Worm (Caenorhabditis elegans) whole organism, midembryonic: Measurements from ENCODE around the gene rpc-1.

ENCODE experiments used
- T22C8.4 ChIP-seq: fragments of 200-800 bp; sonication (Bioruptor generic); IDR thresholded peaks from 2 replicates; pipeline ENCODE4 v1.3.6; 2022; ENCODE audit warnings: missing genetic modification characterization, missing compliant biosample characterization
- cog-1 ChIP-seq: sonication (generic microtip); optimal IDR thresholded peaks from 2 replicates; lab custom pipeline; 2016; ENCODE audit warnings: missing genetic modification characterization, missing compliant biosample characterization
- flt-1 ChIP-seq: fragments of 200-800 bp; sonication (Bioruptor generic); IDR thresholded peaks from 2 replicates; pipeline ENCODE4 v1.3.6; 2022; ENCODE audit warnings: missing genetic modification characterization, missing compliant biosample characterization
- klf-2 ChIP-seq: fragments of 200-800 bp; sonication (Bioruptor generic); conservative IDR thresholded peaks from 2 replicates; pipeline ENCODE4 v1.3.6; 2022; ENCODE audit warnings: missing genetic modification reagents, missing genetic modification characterization, missing compliant biosample characterization
- med-1 ChIP-seq: sonication (generic microtip); optimal IDR thresholded peaks from 2 replicates; lab custom pipeline; 2017; ENCODE audit warnings: missing genetic modification characterization, mild to moderate bottlenecking, missing compliant biosample characterization, antibody characterized with exemption, missing genetic modification reagents; ENCODE audit not compliant: insufficient read depth
- ref-1 ChIP-seq: fragments of 200-800 bp; sonication (Bioruptor generic); conservative IDR thresholded peaks from 2 replicates; pipeline ENCODE4 v1.3.6; 2022; ENCODE audit warnings: missing genetic modification reagents, missing genetic modification characterization, missing compliant biosample characterization
- tab-1 ChIP-seq: fragments of 200-800 bp; sonication (Bioruptor generic); IDR thresholded peaks from 2 replicates; pipeline ENCODE4 v1.3.6; 2022; ENCODE audit warnings: missing genetic modification characterization, missing compliant biosample characterization
- ztf-23 ChIP-seq: fragments of 200-800 bp; sonication (Bioruptor generic); IDR thresholded peaks from 2 replicates; pipeline ENCODE4 v1.3.6; 2022; ENCODE audit warnings: missing genetic modification reagents, missing genetic modification characterization, missing compliant biosample characterization
- ztf-29 ChIP-seq: fragments of 200-800 bp; sonication (Bioruptor generic); IDR thresholded peaks from 2 replicates; pipeline ENCODE4 v1.3.6; 2022; ENCODE audit warnings: missing genetic modification reagents, missing genetic modification characterization, missing compliant biosample characterization

The rpc-1 gene

DNA sequence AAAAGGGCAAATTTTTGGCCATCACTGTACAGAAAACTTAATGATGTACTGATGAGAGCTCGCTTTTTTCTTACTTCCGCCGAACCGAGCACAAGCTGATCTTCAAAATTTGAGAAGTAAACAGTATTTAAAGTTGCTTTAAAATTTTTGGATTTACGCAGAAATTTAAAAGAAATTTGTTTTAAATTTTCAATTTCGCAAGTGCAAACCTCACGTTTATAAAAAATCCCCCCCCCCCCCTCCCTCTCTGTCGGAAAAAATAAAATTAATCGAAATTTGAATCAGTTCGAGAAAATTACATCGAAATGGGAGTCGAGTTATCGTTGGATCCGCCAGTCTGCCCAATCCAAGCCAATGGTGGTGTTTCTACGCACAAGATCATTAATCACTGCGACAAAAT, 12.2 kb downstream of the rpc-1 start, which contains the start of gene C34D4.3:
C34D4.3 (plus strand) TSS at position 301 of the 400 bp plus-strand sequence.
- TF ChIP-seq cog-1 (tag; lab: Kevin White, UChicago) (no peak), ztf-23 (GFP tag; lab: Robert Waterston, UW) (no peak), med-1 (GFP tag; lab: Kevin White, UChicago) (no peak), flt-1 (GFP tag; lab: Robert Waterston, UW) (no peak), ztf-29 (GFP tag; lab: Robert Waterston, UW) (no peak), tab-1 (GFP tag; lab: Robert Waterston, UW) (no peak), klf-2 (no peak), T22C8.4 (GFP tag; lab: Robert Waterston, UW) (no peak), ref-1 (GFP tag; lab: Robert Waterston, UW) (no peak)

DNA sequence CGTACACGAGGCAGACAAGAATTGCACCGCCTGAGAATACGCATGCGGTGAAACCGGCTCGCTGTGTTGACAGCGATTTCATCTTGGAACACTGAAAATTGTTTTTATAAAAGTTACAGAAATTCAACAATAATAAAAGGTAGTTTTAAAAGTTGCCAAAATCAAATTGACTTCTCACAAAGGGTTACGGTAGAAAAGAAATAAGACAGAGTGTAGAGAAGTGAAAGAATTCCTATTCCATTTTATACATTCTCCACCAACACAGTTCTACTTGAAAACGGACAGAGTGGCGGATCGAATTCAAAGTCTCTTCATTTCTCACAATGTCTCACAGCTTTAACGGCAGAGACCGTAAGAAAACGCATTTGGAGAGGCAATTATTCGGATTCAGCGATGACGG, 13.1 kb downstream of the rpc-1 start, which contains the start of gene col-113:
col-113 (minus strand) TSS at position 101 of the 400 bp plus-strand sequence.
- TF ChIP-seq T22C8.4 (GFP tag; lab: Robert Waterston, UW), result no peak

DNA sequence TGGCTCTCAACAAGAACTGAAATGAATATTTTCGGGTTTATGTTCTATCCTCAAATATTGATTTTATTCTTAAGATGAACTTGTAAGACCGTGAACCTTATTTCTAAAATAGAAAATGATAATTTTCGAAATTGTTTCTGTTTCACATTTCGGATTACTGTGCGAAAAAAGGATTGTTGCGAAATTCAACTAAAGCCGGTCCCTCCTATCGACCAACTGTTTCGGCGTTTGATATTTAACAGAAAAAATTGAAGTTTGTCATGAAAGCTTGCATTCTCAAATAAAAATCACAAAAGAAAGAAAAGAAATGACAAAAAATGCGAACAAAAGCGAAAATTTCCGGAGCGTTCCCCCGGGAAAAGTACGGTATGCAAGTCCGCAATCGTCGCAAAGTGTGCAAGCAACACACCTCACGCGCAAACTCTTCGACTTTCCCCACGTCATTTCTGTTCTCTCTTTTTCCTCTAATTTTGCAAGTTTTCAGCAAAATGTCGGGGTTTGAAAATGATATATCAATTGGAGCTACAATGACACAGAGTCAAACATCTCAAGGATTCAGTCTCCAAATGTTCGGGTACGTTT, 16.4 kb downstream of the rpc-1 start, which contains the start of gene C34D4.4:
C34D4.4 (plus strand) TSS at position 342 of the 582 bp plus-strand sequence.
- TF ChIP-seq klf-2, result no peak

DNA sequence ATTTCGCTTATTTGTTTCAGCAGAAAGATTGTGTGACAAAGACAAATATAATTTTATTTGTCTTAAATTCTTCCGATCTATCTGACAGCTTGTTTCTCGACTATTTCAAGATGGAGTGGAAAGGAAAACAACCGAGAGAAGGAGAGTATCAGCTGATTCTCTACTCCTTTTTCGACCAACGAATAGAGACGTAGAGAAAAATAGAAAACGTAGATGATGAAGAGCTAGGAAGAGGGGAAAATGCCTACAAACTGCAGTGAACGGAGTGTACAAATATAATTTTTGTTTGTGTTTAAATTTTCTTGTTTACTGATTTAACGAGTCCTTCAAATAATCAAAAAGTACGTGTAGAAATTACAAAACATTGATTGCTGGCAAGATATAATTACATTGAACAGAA, 17.8 kb downstream of the rpc-1 start:
- no peak for TF ChIP-seq ref-1 (GFP tag; lab: Robert Waterston, UW)
- no peak for TF ChIP-seq flt-1 (GFP tag; lab: Robert Waterston, UW)
- no peak for TF ChIP-seq T22C8.4 (GFP tag; lab: Robert Waterston, UW)
- TF ChIP-seq tab-1 (GFP tag; lab: Robert Waterston, UW), result no peak
- TF ChIP-seq med-1 (GFP tag; lab: Kevin White, UChicago), result no peak
- TF ChIP-seq klf-2, result no peak
- TF ChIP-seq ztf-23 (GFP tag; lab: Robert Waterston, UW), result no peak
- TF ChIP-seq cog-1 (tag; lab: Kevin White, UChicago), result no peak
- no peak for TF ChIP-seq ztf-29 (GFP tag; lab: Robert Waterston, UW)

DNA sequence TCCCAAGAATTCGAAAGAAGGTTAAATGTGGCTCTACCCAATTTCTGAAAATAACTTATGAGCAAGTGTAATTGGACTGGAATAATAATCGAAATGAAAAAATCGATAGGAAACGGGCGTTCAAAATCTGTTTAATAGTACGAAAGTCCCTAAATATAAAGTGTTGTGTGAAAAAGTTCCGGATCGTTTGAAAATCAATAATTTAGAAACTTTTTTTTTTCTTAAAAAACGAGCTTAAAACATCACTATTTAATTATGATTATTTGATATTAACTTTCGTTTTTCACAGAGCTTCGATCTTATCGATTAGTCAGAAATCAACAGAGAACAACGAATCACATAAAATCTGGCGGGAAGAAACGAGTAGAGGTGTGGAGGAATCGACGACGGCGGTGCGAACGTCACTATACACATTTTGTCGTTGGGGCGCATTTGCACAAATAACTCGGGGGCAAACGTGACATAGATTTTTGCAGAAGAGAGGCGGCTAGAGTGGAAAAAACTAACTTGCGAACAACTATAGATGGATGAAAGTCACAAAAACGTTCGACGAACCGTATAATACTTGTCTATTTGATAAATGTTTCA, 20.8 kb downstream of the rpc-1 start, which contains the start of gene hecd-1:
hecd-1 (minus strand) TSS at position 51 of the 588 bp plus-strand sequence.
- no peak for TF ChIP-seq ztf-29 (GFP tag; lab: Robert Waterston, UW)
- no peak for TF ChIP-seq ref-1 (GFP tag; lab: Robert Waterston, UW)
- TF ChIP-seq klf-2, result no peak
- no peak for TF ChIP-seq cog-1 (tag; lab: Kevin White, UChicago)
- no peak for TF ChIP-seq ztf-23 (GFP tag; lab: Robert Waterston, UW)
- TF ChIP-seq tab-1 (GFP tag; lab: Robert Waterston, UW), result no peak
- no peak for TF ChIP-seq med-1 (GFP tag; lab: Kevin White, UChicago)
- no peak for TF ChIP-seq T22C8.4 (GFP tag; lab: Robert Waterston, UW)
- TF ChIP-seq flt-1 (GFP tag; lab: Robert Waterston, UW), result no peak

DNA sequence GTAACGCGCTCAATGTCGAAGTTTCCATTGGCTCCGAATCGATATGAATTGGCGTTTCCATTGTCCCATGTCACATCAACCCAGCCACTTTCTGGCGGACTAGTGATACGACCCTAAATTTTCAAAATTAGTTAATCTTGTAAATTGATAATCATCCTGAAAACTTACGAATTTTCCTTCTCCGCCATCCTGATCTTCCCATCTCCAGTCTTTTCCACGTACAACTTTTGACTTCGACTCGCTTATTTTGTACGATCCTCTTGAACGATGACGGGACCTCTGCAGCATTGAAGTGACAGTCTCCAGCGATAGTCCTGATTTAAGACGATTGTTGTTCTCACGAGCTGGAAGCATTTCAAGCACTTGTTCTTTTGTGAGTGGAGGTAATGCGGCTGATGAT, 26.4 kb downstream of the rpc-1 start:
- TF ChIP-seq ztf-29 (GFP tag; lab: Robert Waterston, UW) (no peak), flt-1 (GFP tag; lab: Robert Waterston, UW) (no peak), T22C8.4 (GFP tag; lab: Robert Waterston, UW) (no peak), med-1 (GFP tag; lab: Kevin White, UChicago) (no peak), klf-2 (no peak), ref-1 (GFP tag; lab: Robert Waterston, UW) (no peak), tab-1 (GFP tag; lab: Robert Waterston, UW) (no peak), ztf-23 (GFP tag; lab: Robert Waterston, UW) (no peak), cog-1 (tag; lab: Kevin White, UChicago) (no peak)

DNA sequence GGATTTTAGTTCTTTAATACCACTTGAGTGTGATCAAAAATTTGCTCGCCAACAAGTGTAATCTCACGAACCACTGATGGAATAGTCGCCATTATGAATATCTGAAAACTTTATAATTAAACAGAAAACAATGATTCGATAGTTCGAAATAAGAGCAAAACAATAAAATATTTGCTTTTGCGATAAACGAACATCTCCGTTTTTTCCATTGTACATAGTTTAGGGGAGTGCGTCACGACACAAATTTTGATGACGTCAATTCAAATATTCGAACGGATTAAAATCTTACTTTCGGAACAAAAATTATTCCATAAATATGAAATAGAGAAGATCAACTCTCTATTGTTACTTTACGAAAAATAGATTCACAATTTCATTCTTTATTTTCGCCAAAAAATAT, 31.6 kb downstream of the rpc-1 start, which contains the start of gene mutd-1:
mutd-1 (minus strand) TSS at position 101 of the 400 bp plus-strand sequence.
- TF ChIP-seq ztf-29 (GFP tag; lab: Robert Waterston, UW) (no peak), klf-2 (no peak), flt-1 (GFP tag; lab: Robert Waterston, UW) (no peak), ztf-23 (GFP tag; lab: Robert Waterston, UW) (no peak), tab-1 (GFP tag; lab: Robert Waterston, UW) (no peak), cog-1 (tag; lab: Kevin White, UChicago) (no peak), ref-1 (GFP tag; lab: Robert Waterston, UW) (no peak), med-1 (GFP tag; lab: Kevin White, UChicago) (no peak), T22C8.4 (GFP tag; lab: Robert Waterston, UW) (no peak)

DNA sequence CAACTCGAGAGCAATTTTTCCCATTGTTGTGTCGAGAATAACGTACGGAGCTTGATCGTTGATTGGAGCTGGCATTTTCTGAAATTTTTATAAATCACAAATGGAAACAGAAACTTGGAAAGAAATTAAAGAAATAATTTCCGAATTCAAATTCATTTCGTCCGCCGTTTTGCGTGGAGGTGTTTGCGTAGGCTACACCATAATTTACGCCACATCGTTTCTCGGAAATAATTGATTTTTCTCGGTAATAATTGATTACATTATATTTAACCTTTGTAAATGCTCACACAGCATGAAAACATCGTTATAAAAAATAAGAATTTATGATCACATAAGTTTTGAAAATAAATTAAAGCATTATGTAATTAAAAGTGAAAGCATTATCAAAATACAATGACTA, 32.4 kb downstream of the rpc-1 start, which contains the start of gene cyn-12:
cyn-12 (minus strand) TSS at position 78 of the 400 bp plus-strand sequence.
- TF ChIP-seq T22C8.4 (GFP tag; lab: Robert Waterston, UW), result peak; percentile 42; the same call in 1 of the 2 replicates
- TF ChIP-seq med-1 (GFP tag; lab: Kevin White, UChicago), result no peak

DNA sequence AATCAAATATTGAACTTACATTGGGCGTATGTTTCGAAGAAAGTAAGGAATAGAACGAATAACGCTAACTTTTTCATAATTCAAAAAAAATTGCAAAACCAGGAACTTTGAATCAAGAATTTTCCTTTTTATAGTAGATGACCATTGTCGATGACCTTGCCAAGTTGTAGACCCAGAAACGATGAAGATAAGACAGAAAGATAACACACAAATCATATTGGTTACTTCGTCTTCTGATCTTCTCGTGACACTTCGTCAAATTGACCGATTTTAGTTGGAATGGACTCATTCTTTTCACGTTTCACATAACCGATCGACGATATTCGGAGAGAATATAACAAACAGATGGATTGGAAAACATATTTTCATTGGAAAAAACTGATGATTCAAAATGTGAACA, 33.8 kb downstream of the rpc-1 start, which contains the start of gene grsp-3:
grsp-3 (minus strand) TSS at position 149 of the 400 bp plus-strand sequence.
- no peak for TF ChIP-seq flt-1 (GFP tag; lab: Robert Waterston, UW)
- no peak for TF ChIP-seq ref-1 (GFP tag; lab: Robert Waterston, UW)
- no peak for TF ChIP-seq med-1 (GFP tag; lab: Kevin White, UChicago)
- TF ChIP-seq ztf-23 (GFP tag; lab: Robert Waterston, UW), result no peak
- no peak for TF ChIP-seq cog-1 (tag; lab: Kevin White, UChicago)
- no peak for TF ChIP-seq tab-1 (GFP tag; lab: Robert Waterston, UW)
